Fruit fly (Drosophila melanogaster) whole organism, embryonic: Measurements from ENCODE around the gene CG42671.

Source experiments
- Abd-B ChIP-seq: fragments of 200-800 bp; sonication (Bioruptor generic); optimal IDR thresholded peaks from 2 replicates; lab custom pipeline; 2018; ENCODE audit warnings: missing biosample characterization, mild to moderate bottlenecking, missing genetic modification characterization, moderate library complexity
- BtbVII ChIP-seq: fragments of 200-800 bp; sonication (Bioruptor generic); optimal IDR thresholded peaks from 3 replicates; lab custom pipeline; 2017; ENCODE audit warnings: missing biosample characterization, mild to moderate bottlenecking, missing genetic modification characterization
- CG11696 ChIP-seq: fragments of 200-800 bp; sonication (Bioruptor generic); IDR thresholded peaks from 2 replicates; pipeline ENCODE4 v1.3.6; 2022; ENCODE audit warnings: missing biosample characterization, missing genetic modification characterization
- CG12744 ChIP-seq: fragments of 200-800 bp; sonication (Bioruptor generic); optimal IDR thresholded peaks from 2 replicates; lab custom pipeline; 2016; ENCODE audit warnings: missing biosample characterization, missing genetic modification characterization
- CG15601 ChIP-seq: fragments of 200-800 bp; sonication (Bioruptor generic); optimal IDR thresholded peaks from 3 replicates; lab custom pipeline; 2019; ENCODE audit warnings: missing biosample characterization, mild to moderate bottlenecking, missing genetic modification characterization, moderate library complexity
- CG2202 ChIP-seq: fragments of 200-800 bp; sonication (Bioruptor generic); optimal IDR thresholded peaks from 2 replicates; lab custom pipeline; 2018; ENCODE audit warnings: missing biosample characterization, mild to moderate bottlenecking, missing genetic modification characterization
- CG31441 ChIP-seq: fragments of 200-800 bp; sonication (Bioruptor generic); IDR thresholded peaks from 2 replicates; pipeline ENCODE4 v1.3.6; 2022; ENCODE audit warnings: missing biosample characterization, missing genetic modification characterization
- CG4404 ChIP-seq: fragments of 200-800 bp; sonication (Bioruptor generic); IDR thresholded peaks from 2 replicates; pipeline ENCODE4 v1.3.6; 2022; ENCODE audit warnings: missing biosample characterization, missing genetic modification characterization
- CG5245 ChIP-seq: fragments of 200-800 bp; sonication (Bioruptor generic); optimal IDR thresholded peaks from 3 replicates; lab custom pipeline; 2016; ENCODE audit warnings: missing biosample characterization, missing genetic modification characterization
- CG6272 ChIP-seq: fragments of 200-800 bp; sonication (Bioruptor generic); IDR thresholded peaks from 2 replicates; pipeline ENCODE4 v1.3.6; 2022; ENCODE audit warnings: missing biosample characterization, missing genetic modification characterization
- CG6791 ChIP-seq: fragments of 200-800 bp; sonication (Bioruptor generic); IDR thresholded peaks from 3 replicates; pipeline ENCODE4 v1.3.6; 2022; ENCODE audit warnings: missing biosample characterization, missing genetic modification characterization; ENCODE audit not compliant: partially characterized antibody
- CG6854 ChIP-seq: fragments of 200-800 bp; sonication (Bioruptor generic); optimal IDR thresholded peaks from 3 replicates; lab custom pipeline; 2017; ENCODE audit warnings: missing biosample characterization, mild to moderate bottlenecking, missing genetic modification characterization
- CG7839 ChIP-seq: fragments of 200-800 bp; sonication (Bioruptor generic); optimal IDR thresholded peaks from 3 replicates; lab custom pipeline; 2018; ENCODE audit warnings: missing biosample characterization, mild to moderate bottlenecking, missing genetic modification characterization, moderate library complexity
- CG9437 ChIP-seq: fragments of 200-800 bp; sonication (Bioruptor generic); optimal IDR thresholded peaks from 2 replicates; lab custom pipeline; 2018; ENCODE audit warnings: missing biosample characterization, mild to moderate bottlenecking, missing genetic modification characterization
- CG9932 ChIP-seq: fragments of 200-800 bp; sonication (Bioruptor generic); IDR thresholded peaks from 2 replicates; pipeline ENCODE4 v1.3.6; 2022; ENCODE audit warnings: missing biosample characterization, missing genetic modification characterization
- CHES-1-like ChIP-seq: fragments of 200-800 bp; sonication (Bioruptor generic); optimal IDR thresholded peaks from 2 replicates; lab custom pipeline; 2016; ENCODE audit warnings: missing biosample characterization, missing genetic modification characterization
- D ChIP-seq, 2 experiments: fragments of 200-800 bp in 1 of 2; fragments of >200 bp in 1 of 2; sonication (Bioruptor generic) in 1 of 2; optimal IDR thresholded peaks; 2 replicates in 1 of 2; 3 replicates in 1 of 2; lab custom pipeline; 2017; ENCODE audit warnings: mild to moderate bottlenecking in 1 of 2, missing biosample characterization in 1 of 2, missing genetic modification characterization in 1 of 2, missing genetic modification reagents in 1 of 2
- Dfd ChIP-seq, 2 experiments: fragments of >200 bp; optimal IDR thresholded peaks; 2 replicates each; lab custom pipeline; 2017; ENCODE audit warnings: missing biosample characterization in 2 of 2, missing genetic modification characterization in 2 of 2
- Hr3 ChIP-seq: fragments of 200-800 bp; sonication (Bioruptor generic); optimal IDR thresholded peaks from 3 replicates; lab custom pipeline; 2016; ENCODE audit warnings: missing biosample characterization, missing genetic modification characterization
- Kr ChIP-seq: fragments of 200-800 bp; sonication (Bioruptor generic); optimal IDR thresholded peaks from 2 replicates; lab custom pipeline; 2017; ENCODE audit warnings: missing biosample characterization, mild to moderate bottlenecking, missing genetic modification characterization
- MESR4 ChIP-seq: fragments of 200-800 bp; sonication (Bioruptor generic); optimal IDR thresholded peaks from 2 replicates; lab custom pipeline; 2018; ENCODE audit warnings: missing biosample characterization, mild to moderate bottlenecking, missing genetic modification characterization, moderate library complexity
- Mes4 ChIP-seq: fragments of 200-800 bp; sonication (Bioruptor generic); optimal IDR thresholded peaks from 2 replicates; lab custom pipeline; 2016; ENCODE audit warnings: missing biosample characterization, missing genetic modification characterization
- Myb ChIP-seq: fragments of 200-800 bp; sonication (Bioruptor generic); optimal IDR thresholded peaks from 2 replicates; lab custom pipeline; 2016; ENCODE audit warnings: missing biosample characterization, missing genetic modification characterization
- Optix ChIP-seq: fragments of 200-800 bp; sonication (Bioruptor generic); IDR thresholded peaks from 3 replicates; pipeline ENCODE4 v1.3.6; 2022; ENCODE audit warnings: missing biosample characterization, missing genetic modification characterization
- Stat92E ChIP-seq, 3 experiments: fragments of >200 bp in 2 of 3; fragments of 200-800 bp in 1 of 3; sonication (Bioruptor generic) in 1 of 3; optimal IDR thresholded peaks; 2 replicates each; lab custom pipeline; 2017 to 2019; ENCODE audit warnings: missing biosample characterization in 3 of 3, missing genetic modification characterization in 3 of 3, mild to moderate bottlenecking in 1 of 3, moderate library complexity in 1 of 3
- Taf1 ChIP-seq: fragments of 200-800 bp; sonication (Bioruptor generic); IDR thresholded peaks from 2 replicates; pipeline ENCODE4 v1.3.6; 2022; ENCODE audit warnings: missing biosample characterization, missing genetic modification characterization
- ci ChIP-seq: fragments of 200-800 bp; sonication (Bioruptor generic); IDR thresholded peaks from 3 replicates; pipeline ENCODE4 v1.3.6; 2022; ENCODE audit warnings: missing biosample characterization, missing genetic modification characterization
- crp ChIP-seq, 2 experiments: fragments of 200-800 bp; sonication (Bioruptor generic); optimal IDR thresholded peaks; 2 replicates in 1 of 2; 3 replicates in 1 of 2; lab custom pipeline; 2017; ENCODE audit warnings: missing biosample characterization in 2 of 2, missing genetic modification characterization in 2 of 2, mild to moderate bottlenecking in 1 of 2, moderate library complexity in 1 of 2
- dmrt99B ChIP-seq: fragments of 200-800 bp; sonication (Bioruptor generic); optimal IDR thresholded peaks from 2 replicates; lab custom pipeline; 2018; ENCODE audit warnings: missing biosample characterization, mild to moderate bottlenecking, missing genetic modification characterization, moderate library complexity
- ewg ChIP-seq: fragments of 200-800 bp; sonication (Bioruptor generic); optimal IDR thresholded peaks from 3 replicates; lab custom pipeline; 2017; ENCODE audit warnings: mild to moderate bottlenecking, missing biosample characterization, missing genetic modification reagents, missing genetic modification characterization
- exex ChIP-seq: fragments of 200-800 bp; sonication (Bioruptor generic); optimal IDR thresholded peaks from 4 replicates; lab custom pipeline; 2018; ENCODE audit warnings: missing biosample characterization, mild to moderate bottlenecking, missing genetic modification characterization, moderate library complexity
- fu2 ChIP-seq: fragments of 200-800 bp; sonication (Bioruptor generic); optimal IDR thresholded peaks from 2 replicates; lab custom pipeline; 2016; ENCODE audit warnings: missing biosample characterization, missing genetic modification characterization
- gt ChIP-seq: fragments of 200-800 bp; sonication (Bioruptor generic); IDR thresholded peaks from 2 replicates; pipeline ENCODE4 v1.3.6; 2022; ENCODE audit warnings: missing biosample characterization, missing genetic modification characterization
- hth ChIP-seq: fragments of >200 bp; optimal IDR thresholded peaks from 2 replicates; lab custom pipeline; 2017; ENCODE audit warnings: inconsistent platforms
- ind ChIP-seq: fragments of 200-800 bp; sonication (Bioruptor generic); optimal IDR thresholded peaks from 3 replicates; lab custom pipeline; 2016; ENCODE audit warnings: missing biosample characterization, missing genetic modification characterization
- lmd ChIP-seq: fragments of 200-800 bp; sonication (Bioruptor generic); IDR thresholded peaks from 2 replicates; pipeline ENCODE4 v1.3.6; 2022; ENCODE audit warnings: missing biosample characterization, missing genetic modification characterization
- mld ChIP-seq: fragments of 200-800 bp; sonication (Bioruptor generic); IDR thresholded peaks from 3 replicates; pipeline ENCODE4 v1.3.6; 2022; ENCODE audit warnings: missing biosample characterization, missing genetic modification characterization; ENCODE audit not compliant: partially characterized antibody
- nau ChIP-seq: fragments of 200-800 bp; sonication (Bioruptor generic); optimal IDR thresholded peaks from 3 replicates; lab custom pipeline; 2017; ENCODE audit warnings: missing biosample characterization, mild to moderate bottlenecking, missing genetic modification characterization, missing genetic modification reagents
- onecut ChIP-seq: fragments of 200-800 bp; sonication (Bioruptor generic); IDR thresholded peaks from 2 replicates; pipeline ENCODE4 v1.3.6; 2022; ENCODE audit warnings: missing biosample characterization, missing genetic modification characterization
- pan ChIP-seq, 4 experiments: fragments of >200 bp in 3 of 4; fragments of 200-800 bp in 1 of 4; sonication (Bioruptor generic) in 1 of 4; optimal IDR thresholded peaks in 3 of 4; IDR thresholded peaks in 1 of 4; 2 replicates each; pipeline versions ENCODE4 v1.3.6 to Lab custom; 2017 to 2022; ENCODE audit warnings: missing biosample characterization in 2 of 4, missing genetic modification characterization in 2 of 4, mixed read lengths in 1 of 4
- pita ChIP-seq: fragments of 200-800 bp; sonication (Bioruptor generic); optimal IDR thresholded peaks from 2 replicates; lab custom pipeline; 2017; ENCODE audit warnings: missing biosample characterization, mild to moderate bottlenecking, missing genetic modification characterization
- pnt ChIP-seq: fragments of 200-800 bp; sonication (Bioruptor generic); optimal IDR thresholded peaks from 3 replicates; lab custom pipeline; 2016; ENCODE audit warnings: missing biosample characterization, missing genetic modification characterization
- tll ChIP-seq, 2 experiments: fragments of 200-800 bp in 1 of 2; fragments of >200 bp in 1 of 2; sonication (Bioruptor generic) in 1 of 2; optimal IDR thresholded peaks; 2 replicates each; lab custom pipeline; 2017 to 2019; ENCODE audit warnings: missing biosample characterization in 2 of 2, missing genetic modification characterization in 2 of 2, mild to moderate bottlenecking in 1 of 2, moderate library complexity in 1 of 2
- trem ChIP-seq: fragments of 200-800 bp; optimal IDR thresholded peaks from 3 replicates; lab custom pipeline; 2019; ENCODE audit warnings: missing biosample characterization, mild to moderate bottlenecking, missing genetic modification characterization, moderate library complexity
- unpg ChIP-seq: fragments of 200-800 bp; sonication (Bioruptor generic); optimal IDR thresholded peaks from 3 replicates; lab custom pipeline; 2018; ENCODE audit warnings: missing biosample characterization, mild to moderate bottlenecking, missing genetic modification characterization, moderate library complexity
- vfl ChIP-seq: fragments of 200-800 bp; sonication (Bioruptor generic); optimal IDR thresholded peaks from 2 replicates; lab custom pipeline; 2016; ENCODE audit warnings: missing biosample characterization, missing genetic modification characterization
- zen2 ChIP-seq: fragments of 200-800 bp; sonication (Bioruptor generic); IDR thresholded peaks from 3 replicates; pipeline ENCODE4 v1.3.6; 2022; ENCODE audit warnings: missing biosample characterization, missing genetic modification characterization; ENCODE audit not compliant: partially characterized antibody
- zf30C ChIP-seq: fragments of 200-800 bp; sonication (Bioruptor generic); optimal IDR thresholded peaks from 3 replicates; lab custom pipeline; 2018; ENCODE audit warnings: missing biosample characterization, mild to moderate bottlenecking, missing genetic modification characterization
- zfh2 ChIP-seq: fragments of 200-800 bp; sonication (Bioruptor generic); optimal IDR thresholded peaks from 2 replicates; lab custom pipeline; 2016; ENCODE audit warnings: missing biosample characterization, missing genetic modification characterization

Gene CG42671

dm6 chr3L:11210517-11210916, 3.8 kb upstream of the CG42671 start, which contains the start of the genes Ube3a and CG7600 (continued):
- peak; percentile 37 for TF ChIP-seq unpg (GFP tag; lab: Kevin White, UChicago)
- TF ChIP-seq MESR4 (GFP tag; lab: Kevin White, UChicago), result peak; percentile 81
- TF ChIP-seq dmrt99B (tag; lab: Kevin White, UChicago), result no peak
- no peak for TF ChIP-seq CG6854 (GFP tag; lab: Kevin White, UChicago)
- peak; percentile 39 for TF ChIP-seq CG7839 (tag; lab: Kevin White, UChicago)
- peak; percentile 32 for TF ChIP-seq CG12744 (GFP tag; lab: Kevin White, UChicago)
- no peak for TF ChIP-seq pita (GFP tag; lab: Kevin White, UChicago)
- TF ChIP-seq CG11696, result no peak
- TF ChIP-seq nau (GFP tag; lab: Kevin White, UChicago), result peak; percentile 40
- TF ChIP-seq Kr (GFP tag; lab: Kevin White, UChicago), result no peak
- TF ChIP-seq zfh2 (GFP tag; lab: Kevin White, UChicago), result peak; percentile 40
- peak; percentile 56 for TF ChIP-seq CG15601
- no peak for TF ChIP-seq hth (lab: Kevin White, UChicago)
- no peak for TF ChIP-seq pnt
- TF ChIP-seq CG9437 (GFP tag; lab: Kevin White, UChicago), result peak; percentile 68
- peak; percentile 4 for TF ChIP-seq BtbVII (GFP tag; lab: Kevin White, UChicago)
- TF ChIP-seq mld (GFP tag; lab: Robert Waterston, UW), result peak; percentile 100
- peak; percentile 65 for TF ChIP-seq exex (tag; lab: Kevin White, UChicago)
- TF ChIP-seq ind (GFP tag; lab: Kevin White, UChicago), result no peak
- peak; percentile 20 for TF ChIP-seq vfl (GFP tag; lab: Kevin White, UChicago)
- TF ChIP-seq Myb, result peak; percentile 99
- no peak for TF ChIP-seq D (optimal IDR thresholded peaks at IDR 0.05; lab: Kevin White, UChicago)
- no peak for TF ChIP-seq D (GFP tag; optimal IDR thresholded peaks at IDR 0.05; lab: Kevin White, UChicago)
- TF ChIP-seq trem (tag; lab: Kevin White, UChicago), result peak; percentile 88
- TF ChIP-seq fu2 (GFP tag; lab: Kevin White, UChicago), result peak; percentile 36
- TF ChIP-seq pan (optimal IDR thresholded peaks at IDR 0.05; lab: Kevin White, UChicago), result no peak
- no peak for TF ChIP-seq pan (GFP tag; optimal IDR thresholded peaks at IDR 0.05 in 1 of 2, IDR thresholded peaks at IDR 0.05 in 1 of 2)
- TF ChIP-seq Dfd (GFP tag; optimal IDR thresholded peaks at IDR 0.05; lab: Kevin White, UChicago), result no peak
- no peak for TF ChIP-seq Hr3 (GFP tag; lab: Kevin White, UChicago)
- TF ChIP-seq CG5245 (GFP tag; lab: Kevin White, UChicago), result no peak
- no peak for TF ChIP-seq CG6272
- TF ChIP-seq CG4404, result no peak
- TF ChIP-seq CG6791 (GFP tag; lab: Robert Waterston, UW), result peak; percentile 100
- peak; percentile 49; the same call in 1 of the 2 replicates for TF ChIP-seq CG31441
- peak; percentile 53 for TF ChIP-seq Mes4 (GFP tag; lab: Kevin White, UChicago)
- TF ChIP-seq tll (GFP tag; optimal IDR thresholded peaks at IDR 0.05; lab: Kevin White, UChicago), result peak in 1 of 2 experiments; percentile 43
- TF ChIP-seq ci (GFP tag; lab: Robert Waterston, UW), result peak; percentile 47; the same call in 1 of the 3 replicates
- TF ChIP-seq Optix (GFP tag; lab: Robert Waterston, UW), result no peak
- TF ChIP-seq CG2202 (tag; lab: Kevin White, UChicago), result peak; percentile 34
- peak; percentile 54 for TF ChIP-seq CHES-1-like (GFP tag; lab: Kevin White, UChicago)
- TF ChIP-seq lmd (GFP tag; lab: Robert Waterston, UW), result peak; percentile 32; the same call in 1 of the 2 replicates
- TF ChIP-seq Abd-B (GFP tag; lab: Kevin White, UChicago), result no peak
- TF ChIP-seq onecut, result peak; percentile 55; the same call in 1 of the 2 replicates
- peak; percentile 60 for TF ChIP-seq CG9932 (GFP tag; lab: Robert Waterston, UW)
- TF ChIP-seq zf30C (GFP tag; lab: Kevin White, UChicago), result no peak
- TF ChIP-seq zen2 (GFP tag; lab: Robert Waterston, UW), result peak; percentile 100
- TF ChIP-seq Taf1, result no peak
- no peak for TF ChIP-seq gt (GFP tag; lab: Robert Waterston, UW)
- peak; percentile 73 to 91 for TF ChIP-seq crp (GFP tag; optimal IDR thresholded peaks at IDR 0.05; lab: Kevin White, UChicago)
- peak in 1 of 3 experiments; percentile 65 for TF ChIP-seq Stat92E (GFP tag; optimal IDR thresholded peaks at IDR 0.05; lab: Kevin White, UChicago)
- no peak for TF ChIP-seq ewg
